Worm (Caenorhabditis elegans) whole organism, L1 larva: ENCODE results near the gene npr-4.
"Not testable (repeated sequence)": the region's sequence is repeated elsewhere in the genome, so short reads cannot be mapped to it uniquely, and the experiment has no call there.

Source experiments
- C04F5.9 ChIP-seq: sonication (generic microtip); optimal IDR thresholded peaks from 2 replicates; lab custom pipeline; 2016; ENCODE audit warnings: missing genetic modification characterization, missing compliant biosample characterization
- C34B4.2 ChIP-seq: sonication (generic microtip); optimal IDR thresholded peaks from 2 replicates; lab custom pipeline; 2017; ENCODE audit warnings: mild to moderate bottlenecking, missing genetic modification characterization, missing compliant biosample characterization
- F16B12.6 ChIP-seq: fragments of 150-350 bp; optimal IDR thresholded peaks from 2 replicates; lab custom pipeline; 2014; ENCODE audit warnings: missing biosample characterization, missing genetic modification characterization
- Y116A8C.19 ChIP-seq: sonication (generic microtip); optimal IDR thresholded peaks from 2 replicates; lab custom pipeline; 2016; ENCODE audit warnings: missing compliant biosample characterization, missing genetic modification characterization, borderline replicate concordance
- aha-1 ChIP-seq: fragments of 150-350 bp; optimal IDR thresholded peaks from 2 replicates; lab custom pipeline; 2014; ENCODE audit warnings: missing biosample characterization, missing genetic modification characterization
- alr-1 ChIP-seq: fragments of 200-800 bp; sonication (Bioruptor generic); optimal IDR thresholded peaks from 2 replicates; lab custom pipeline; 2018; ENCODE audit warnings: borderline replicate concordance, mild to moderate bottlenecking, missing genetic modification characterization, missing compliant biosample characterization
- aly-2 ChIP-seq: fragments of 150-350 bp; optimal IDR thresholded peaks from 2 replicates; lab custom pipeline; 2014; ENCODE audit warnings: missing biosample characterization, missing genetic modification characterization
- ceh-63 ChIP-seq: fragments of 200-800 bp; sonication (Bioruptor generic); optimal IDR thresholded peaks from 2 replicates; lab custom pipeline; 2018; ENCODE audit warnings: mild to moderate bottlenecking, missing genetic modification characterization, missing compliant biosample characterization
- ceh-8 ChIP-seq: fragments of 200-800 bp; sonication (Bioruptor generic); optimal IDR thresholded peaks from 2 replicates; lab custom pipeline; 2018; ENCODE audit warnings: mild to moderate bottlenecking, missing genetic modification characterization, moderate library complexity, missing compliant biosample characterization
- ceh-82 ChIP-seq, 3 experiments: fragments of 150-350 bp in 1 of 3; sonication (generic microtip) in 2 of 3; optimal IDR thresholded peaks; 2 replicates each; lab custom pipeline; 2014 to 2017; ENCODE audit warnings: missing biosample characterization in 3 of 3, missing genetic modification characterization in 3 of 3
- dpl-1 ChIP-seq, 3 experiments: fragments of 150-350 bp in 2 of 3; sonication (generic microtip) in 1 of 3; optimal IDR thresholded peaks; 2 replicates each; lab custom pipeline; 2014 to 2017; ENCODE audit warnings: missing biosample characterization in 3 of 3, missing genetic modification characterization in 3 of 3, missing genetic modification reagents in 3 of 3
- dsc-1 ChIP-seq: sonication (generic microtip); optimal IDR thresholded peaks from 2 replicates; lab custom pipeline; 2016; ENCODE audit warnings: mild to moderate bottlenecking, missing genetic modification characterization, missing compliant biosample characterization
- efl-1 ChIP-seq, 4 experiments: fragments of 150-350 bp; optimal IDR thresholded peaks in 3 of 4; peaks in 1 of 4; 1 replicate in 1 of 4; 2 replicates in 3 of 4; lab custom pipeline; 2014; ENCODE audit warnings: missing biosample characterization in 2 of 4, missing genetic modification characterization in 2 of 4, missing genetic modification reagents in 2 of 4
- elt-3 ChIP-seq, 6 experiments: fragments of 150-350 bp in 1 of 6; sonication (generic microtip); optimal IDR thresholded peaks; 2 replicates each; lab custom pipeline; 2017 to 2018; ENCODE audit warnings: missing biosample characterization in 6 of 6, missing genetic modification characterization in 6 of 6, inconsistent platforms in 1 of 6
- ets-5 ChIP-seq: fragments of 200-800 bp; sonication (Bioruptor generic); IDR thresholded peaks from 2 replicates; pipeline ENCODE4 v1.3.6; 2022; ENCODE audit warnings: missing genetic modification characterization, missing compliant biosample characterization
- fkh-10 ChIP-seq: sonication (generic microtip); optimal IDR thresholded peaks from 2 replicates; lab custom pipeline; 2017; ENCODE audit warnings: missing biosample characterization, missing genetic modification reagents, missing genetic modification characterization
- fkh-8 ChIP-seq: sonication (generic microtip); optimal IDR thresholded peaks from 2 replicates; lab custom pipeline; 2016; ENCODE audit warnings: mild to moderate bottlenecking, missing genetic modification characterization, missing compliant biosample characterization
- hlh-17 ChIP-seq: fragments of 200-800 bp; sonication (Bioruptor generic); optimal IDR thresholded peaks from 2 replicates; lab custom pipeline; 2018; ENCODE audit warnings: missing genetic modification characterization, mild to moderate bottlenecking, missing compliant biosample characterization, moderate library complexity, borderline replicate concordance
- hlh-4 ChIP-seq: sonication (generic microtip); optimal IDR thresholded peaks from 2 replicates; lab custom pipeline; 2016; ENCODE audit warnings: mild to moderate bottlenecking, missing genetic modification characterization, missing compliant biosample characterization
- hpl-2 ChIP-seq: fragments of 150-350 bp; optimal IDR thresholded peaks from 2 replicates; lab custom pipeline; 2014; ENCODE audit warnings: missing biosample characterization, missing genetic modification reagents, missing genetic modification characterization
- irx-1 ChIP-seq: sonication (generic microtip); optimal IDR thresholded peaks from 2 replicates; lab custom pipeline; 2016; ENCODE audit warnings: missing genetic modification characterization, missing compliant biosample characterization
- isw-1 ChIP-seq: fragments of 200-800 bp; sonication (Bioruptor generic); IDR thresholded peaks from 2 replicates; pipeline ENCODE4 v1.3.6; 2022; ENCODE audit warnings: missing genetic modification characterization, missing compliant biosample characterization
- jun-1 ChIP-seq: fragments of 150-350 bp; optimal IDR thresholded peaks from 2 replicates; lab custom pipeline; 2014; ENCODE audit warnings: missing biosample characterization, missing genetic modification reagents, missing genetic modification characterization
- lin-14 ChIP-seq: fragments of 200-800 bp; sonication (Bioruptor generic); optimal IDR thresholded peaks from 2 replicates; lab custom pipeline; 2018; ENCODE audit warnings: mild to moderate bottlenecking, missing genetic modification characterization, moderate library complexity, missing compliant biosample characterization
- lin-15B ChIP-seq: fragments of 150-350 bp; sonication (generic microtip); optimal IDR thresholded peaks from 3 replicates; lab custom pipeline; 2014; ENCODE audit warnings: missing biosample characterization, missing genetic modification characterization
- lin-35 ChIP-seq, 2 experiments: fragments of 150-350 bp; optimal IDR thresholded peaks; 2 replicates each; lab custom pipeline; 2014; ENCODE audit warnings: missing biosample characterization in 2 of 2, missing genetic modification characterization in 2 of 2, missing genetic modification reagents in 2 of 2
- lin-39 ChIP-seq: fragments of 150-350 bp; optimal IDR thresholded peaks from 2 replicates; lab custom pipeline; 2014; ENCODE audit warnings: missing biosample characterization, missing genetic modification reagents, missing genetic modification characterization
- lir-3 ChIP-seq: sonication (generic microtip); optimal IDR thresholded peaks from 2 replicates; lab custom pipeline; 2016; ENCODE audit warnings: mild to moderate bottlenecking, missing genetic modification characterization, moderate library complexity, missing compliant biosample characterization; ENCODE audit not compliant: poor library complexity
- lsy-2 ChIP-seq, 2 experiments: fragments of 150-350 bp; optimal IDR thresholded peaks; 2 replicates each; lab custom pipeline; 2014; ENCODE audit warnings: missing biosample characterization in 2 of 2, missing genetic modification characterization in 2 of 2
- mep-1 ChIP-seq: fragments of 150-350 bp; optimal IDR thresholded peaks from 2 replicates; lab custom pipeline; 2014; ENCODE audit warnings: missing biosample characterization, missing genetic modification characterization
- nhr-11 ChIP-seq: fragments of 150-350 bp; optimal IDR thresholded peaks from 2 replicates; lab custom pipeline; 2014; ENCODE audit warnings: missing biosample characterization, missing genetic modification characterization
- nhr-12 ChIP-seq: sonication (generic microtip); optimal IDR thresholded peaks from 2 replicates; lab custom pipeline; 2017; ENCODE audit warnings: missing biosample characterization, missing genetic modification characterization
- nhr-237 ChIP-seq: fragments of 150-350 bp; optimal IDR thresholded peaks from 2 replicates; lab custom pipeline; 2014; ENCODE audit warnings: missing biosample characterization, missing genetic modification characterization
- nhr-47 ChIP-seq: sonication (generic microtip); optimal IDR thresholded peaks from 2 replicates; lab custom pipeline; 2016; ENCODE audit warnings: mild to moderate bottlenecking, missing genetic modification characterization, moderate library complexity, missing compliant biosample characterization
- nhr-71 ChIP-seq: sonication (generic microtip); optimal IDR thresholded peaks from 2 replicates; lab custom pipeline; 2016; ENCODE audit warnings: mild to moderate bottlenecking, missing genetic modification characterization, moderate library complexity, missing compliant biosample characterization
- nhr-76 ChIP-seq: sonication (generic microtip); optimal IDR thresholded peaks from 2 replicates; lab custom pipeline; 2017; ENCODE audit warnings: missing biosample characterization, missing genetic modification characterization
- nhr-85 ChIP-seq: sonication (generic microtip); peaks from one replicate; lab custom pipeline; 2016; ENCODE audit warnings: missing genetic modification characterization, inconsistent platforms, missing compliant biosample characterization
- pag-3 ChIP-seq: sonication (generic microtip); optimal IDR thresholded peaks from 2 replicates; lab custom pipeline; 2017; ENCODE audit warnings: missing genetic modification characterization, mild to moderate bottlenecking, missing compliant biosample characterization, antibody characterized with exemption, borderline replicate concordance; ENCODE audit not compliant: insufficient read depth
- pax-3 ChIP-seq: fragments of 200-800 bp; sonication (Bioruptor generic); optimal IDR thresholded peaks from 2 replicates; lab custom pipeline; 2018; ENCODE audit warnings: mild to moderate bottlenecking, missing genetic modification characterization, moderate library complexity, missing compliant biosample characterization
- pqm-1 ChIP-seq: sonication (generic microtip); optimal IDR thresholded peaks from 3 replicates; lab custom pipeline; 2017; ENCODE audit warnings: missing biosample characterization, missing genetic modification characterization
- skn-1 ChIP-seq: fragments of 150-350 bp; optimal IDR thresholded peaks from 2 replicates; lab custom pipeline; 2014; ENCODE audit warnings: missing biosample characterization, missing genetic modification characterization
- snu-23 ChIP-seq: sonication (generic microtip); optimal IDR thresholded peaks from 2 replicates; lab custom pipeline; 2016; ENCODE audit warnings: missing genetic modification characterization, missing compliant biosample characterization
- sup-37 ChIP-seq: fragments of 200-800 bp; sonication (Bioruptor generic); optimal IDR thresholded peaks from 2 replicates; lab custom pipeline; 2018; ENCODE audit warnings: mild to moderate bottlenecking, missing genetic modification characterization, missing compliant biosample characterization
- unc-30 ChIP-seq: sonication (generic microtip); optimal IDR thresholded peaks from 2 replicates; lab custom pipeline; 2017; ENCODE audit warnings: missing biosample characterization, missing genetic modification characterization
- unc-86 ChIP-seq: sonication (generic microtip); optimal IDR thresholded peaks from 2 replicates; lab custom pipeline; 2016; ENCODE audit warnings: missing genetic modification characterization, missing compliant biosample characterization
- xbp-1 ChIP-seq: sonication (generic microtip); optimal IDR thresholded peaks from 2 replicates; lab custom pipeline; 2016; ENCODE audit warnings: missing genetic modification characterization, missing compliant biosample characterization
- zip-4 ChIP-seq: fragments of 200-800 bp; sonication (Bioruptor generic); optimal IDR thresholded peaks from 2 replicates; lab custom pipeline; 2018; ENCODE audit warnings: mild to moderate bottlenecking, missing genetic modification characterization, moderate library complexity, missing compliant biosample characterization
- ztf-11 ChIP-seq, 2 experiments: sonication (generic microtip); optimal IDR thresholded peaks; 2 replicates each; lab custom pipeline; 2016 to 2017; ENCODE audit warnings: missing genetic modification characterization in 2 of 2, missing biosample characterization in 1 of 2, missing compliant biosample characterization in 1 of 2
- ztf-4 ChIP-seq: fragments of 150-350 bp; optimal IDR thresholded peaks from 2 replicates; lab custom pipeline; 2014; ENCODE audit warnings: missing biosample characterization, missing genetic modification characterization

The npr-4 gene

ce11 chrX:12502582-12502981, 48.9 kb downstream of the npr-4 start:
- TF ChIP-seq efl-1 (optimal IDR thresholded peaks at IDR 0.05; lab: Kevin White, UChicago): not testable (repeated sequence)
- peak in 1 of 2 experiments; percentile 66 for TF ChIP-seq efl-1 (GFP tag; optimal IDR thresholded peaks at IDR 0.05 in 1 of 2; lab: Kevin White, UChicago)

- TF ChIP-seq lir-3 (tag; lab: Kevin White, UChicago): peak; percentile 70
- peak; percentile 72 for TF ChIP-seq nhr-47 (tag; lab: Kevin White, UChicago)
- TF ChIP-seq jun-1 (tag; lab: Kevin White, UChicago): peak; percentile 74
- peak in 2 of 3 experiments; percentile 14 to 39 for TF ChIP-seq dpl-1 (GFP tag; optimal IDR thresholded peaks at IDR 0.05; lab: Kevin White, UChicago)
- no peak for TF ChIP-seq C04F5.9 (tag; lab: Kevin White, UChicago)
- no peak for TF ChIP-seq fkh-8 (tag; lab: Kevin White, UChicago)
- no peak for TF ChIP-seq ceh-8
- TF ChIP-seq xbp-1: peak; percentile 29
- TF ChIP-seq unc-30: no peak
- peak; percentile 18 for TF ChIP-seq irx-1 (tag; lab: Kevin White, UChicago)
- no peak for TF ChIP-seq sup-37
- no peak for TF ChIP-seq unc-86 (tag; lab: Kevin White, UChicago)
- TF ChIP-seq C34B4.2 (tag; lab: Kevin White, UChicago): no peak
- TF ChIP-seq aha-1 (tag; lab: Kevin White, UChicago): no peak
- no peak for TF ChIP-seq zip-4
- no peak for TF ChIP-seq ets-5 (GFP tag; lab: Robert Waterston, UW)
- no peak for TF ChIP-seq ceh-63 (GFP tag; lab: Kevin White, UChicago)
- TF ChIP-seq skn-1 (tag; lab: Kevin White, UChicago): no peak
- peak; percentile 1 to 84 for TF ChIP-seq lin-35 (GFP tag; optimal IDR thresholded peaks at IDR 0.05; lab: Kevin White, UChicago)
- no peak for TF ChIP-seq fkh-10 (GFP tag; lab: Kevin White, UChicago)
- TF ChIP-seq efl-1 (optimal IDR thresholded peaks at IDR 0.05; lab: Kevin White, UChicago): no peak
- TF ChIP-seq efl-1 (GFP tag; optimal IDR thresholded peaks at IDR 0.05 in 1 of 2; lab: Kevin White, UChicago): peak in 1 of 2 experiments; percentile 80
- TF ChIP-seq isw-1 (GFP tag; lab: Robert Waterston, UW): no peak
- TF ChIP-seq F16B12.6: no peak
- no peak for TF ChIP-seq pag-3 (tag; lab: Kevin White, UChicago)
- peak; percentile 95 for TF ChIP-seq nhr-71
- TF ChIP-seq nhr-85: peak; percentile 99
- TF ChIP-seq Y116A8C.19 (tag; lab: Kevin White, UChicago): no peak
- no peak for TF ChIP-seq lin-15B
- TF ChIP-seq nhr-12 (tag; lab: Kevin White, UChicago): no peak
- TF ChIP-seq mep-1 (tag; lab: Kevin White, UChicago): peak; percentile 12
- peak; percentile 88 for TF ChIP-seq lin-14 (GFP tag; lab: Kevin White, UChicago)
- TF ChIP-seq dsc-1 (tag; lab: Kevin White, UChicago): no peak
- TF ChIP-seq hlh-4 (tag; lab: Kevin White, UChicago): no peak
- TF ChIP-seq lsy-2 (tag; optimal IDR thresholded peaks at IDR 0.05; lab: Kevin White, UChicago): peak; percentile 53 to 80
- no peak for TF ChIP-seq ztf-11 (tag; optimal IDR thresholded peaks at IDR 0.05; lab: Kevin White, UChicago)
- peak; percentile 81 to 100 (median 96) for TF ChIP-seq elt-3 (tag; optimal IDR thresholded peaks at IDR 0.05; lab: Kevin White, UChicago)
- no peak for TF ChIP-seq nhr-237 (tag; lab: Kevin White, UChicago)
- TF ChIP-seq snu-23 (GFP tag; lab: Kevin White, UChicago): peak; percentile 81
- TF ChIP-seq hlh-17: no peak
- TF ChIP-seq lin-39 (tag; lab: Kevin White, UChicago): no peak
- no peak for TF ChIP-seq hpl-2 (GFP tag; lab: Kevin White, UChicago)
- no peak for TF ChIP-seq pax-3 (tag; lab: Kevin White, UChicago)
- TF ChIP-seq nhr-76: no peak
- no peak for TF ChIP-seq ceh-82 (tag; optimal IDR thresholded peaks at IDR 0.05; lab: Kevin White, UChicago)
- TF ChIP-seq nhr-11 (tag; lab: Kevin White, UChicago): no peak
- TF ChIP-seq pqm-1: no peak
- TF ChIP-seq alr-1 (tag; lab: Kevin White, UChicago): no peak
- TF ChIP-seq ztf-4: peak; percentile 25
- no peak for TF ChIP-seq aly-2 (tag; lab: Kevin White, UChicago)
Observed at ce11 chrX:12500777-12501176, 50.7 kb downstream of the npr-4 start.
